Fruit fly (Drosophila melanogaster) whole organism, embryonic: ENCODE data around the gene CG4218.

Experiments
- B-H1 ChIP-seq: fragments of 200-800 bp; sonication (Bioruptor generic); IDR thresholded peaks from 3 replicates; pipeline ENCODE4 v1.3.6; 2022; ENCODE audit warnings: missing biosample characterization, missing genetic modification characterization
- BEAF-32 ChIP-seq: fragments of 200-800 bp; sonication (Bioruptor generic); optimal IDR thresholded peaks from 3 replicates; lab custom pipeline; 2017; ENCODE audit warnings: missing biosample characterization, missing genetic modification characterization, mild to moderate bottlenecking, moderate library complexity, missing genetic modification reagents
- Blimp-1 ChIP-seq: fragments of 200-800 bp; sonication (Bioruptor generic); optimal IDR thresholded peaks from 3 replicates; lab custom pipeline; 2018; ENCODE audit warnings: missing biosample characterization, missing genetic modification characterization, mild to moderate bottlenecking, moderate library complexity, missing genetic modification reagents
- CG10267 ChIP-seq: fragments of 200-800 bp; sonication (Bioruptor generic); optimal IDR thresholded peaks from 2 replicates; lab custom pipeline; 2018; ENCODE audit warnings: missing biosample characterization, mild to moderate bottlenecking, missing genetic modification characterization, moderate library complexity
- CG10321 ChIP-seq: fragments of 200-800 bp; sonication (Bioruptor generic); IDR thresholded peaks from 2 replicates; pipeline ENCODE4 v1.3.6; 2022; ENCODE audit warnings: missing biosample characterization, missing genetic modification characterization
- CG12104 ChIP-seq: fragments of 200-800 bp; sonication (Bioruptor generic); optimal IDR thresholded peaks from 3 replicates; lab custom pipeline; 2016; ENCODE audit warnings: missing biosample characterization, missing genetic modification characterization
- CG12219 ChIP-seq: fragments of 200-800 bp; sonication (Bioruptor generic); optimal IDR thresholded peaks from 3 replicates; lab custom pipeline; 2018; ENCODE audit warnings: missing biosample characterization, mild to moderate bottlenecking, missing genetic modification characterization
- CG12236 ChIP-seq: fragments of 200-800 bp; sonication (Bioruptor generic); optimal IDR thresholded peaks from 2 replicates; lab custom pipeline; 2016; ENCODE audit warnings: missing biosample characterization, missing genetic modification characterization
- CG13123 ChIP-seq: fragments of 200-800 bp; sonication (Bioruptor generic); optimal IDR thresholded peaks from 2 replicates; lab custom pipeline; 2016; ENCODE audit warnings: missing biosample characterization, missing genetic modification characterization
- CG15011 ChIP-seq: fragments of 200-800 bp; sonication (Bioruptor generic); optimal IDR thresholded peaks from 3 replicates; lab custom pipeline; 2018; ENCODE audit warnings: missing biosample characterization, mild to moderate bottlenecking, missing genetic modification characterization
- CG15479 ChIP-seq: fragments of 200-800 bp; sonication (Bioruptor generic); optimal IDR thresholded peaks from 3 replicates; lab custom pipeline; 2019; ENCODE audit warnings: missing biosample characterization, mild to moderate bottlenecking, missing genetic modification characterization, moderate library complexity
- CG15696 ChIP-seq: fragments of 200-800 bp; sonication (Bioruptor generic); optimal IDR thresholded peaks from 2 replicates; lab custom pipeline; 2019; ENCODE audit warnings: missing biosample characterization, mild to moderate bottlenecking, missing genetic modification characterization, moderate library complexity
- CG1647 ChIP-seq: fragments of 200-800 bp; sonication (Bioruptor generic); optimal IDR thresholded peaks from 3 replicates; lab custom pipeline; 2016; ENCODE audit warnings: missing biosample characterization, missing genetic modification characterization
- CG16815 ChIP-seq: fragments of 200-800 bp; sonication (Bioruptor generic); optimal IDR thresholded peaks from 3 replicates; lab custom pipeline; 2017; ENCODE audit warnings: missing biosample characterization, mild to moderate bottlenecking, missing genetic modification characterization
- CG31365 ChIP-seq: fragments of 200-800 bp; sonication (Bioruptor generic); optimal IDR thresholded peaks from 2 replicates; lab custom pipeline; 2018; ENCODE audit warnings: missing biosample characterization, mild to moderate bottlenecking, missing genetic modification characterization
- CG34224 ChIP-seq: fragments of 200-800 bp; sonication (Bioruptor generic); IDR thresholded peaks from 3 replicates; pipeline ENCODE4 v1.3.6; 2022; ENCODE audit warnings: missing biosample characterization, missing genetic modification characterization; ENCODE audit not compliant: partially characterized antibody
- CG4424 ChIP-seq: fragments of 200-800 bp; sonication (Bioruptor generic); optimal IDR thresholded peaks from 3 replicates; lab custom pipeline; 2016; ENCODE audit warnings: missing biosample characterization, missing genetic modification characterization
- CG4854 ChIP-seq: fragments of 200-800 bp; sonication (Bioruptor generic); optimal IDR thresholded peaks from 2 replicates; lab custom pipeline; 2016; ENCODE audit warnings: missing biosample characterization, missing genetic modification characterization, inconsistent platforms
- CG6654 ChIP-seq: fragments of 200-800 bp; sonication (Bioruptor generic); optimal IDR thresholded peaks from 2 replicates; lab custom pipeline; 2017; ENCODE audit warnings: missing biosample characterization, mild to moderate bottlenecking, missing genetic modification characterization
- CG9727 ChIP-seq: fragments of 200-800 bp; sonication (Bioruptor generic); optimal IDR thresholded peaks from 3 replicates; lab custom pipeline; 2017; ENCODE audit warnings: missing biosample characterization, mild to moderate bottlenecking, missing genetic modification characterization
- CG9876 ChIP-seq: fragments of 200-800 bp; sonication (Bioruptor generic); optimal IDR thresholded peaks from 2 replicates; lab custom pipeline; 2016; ENCODE audit warnings: missing biosample characterization, missing genetic modification characterization
- D ChIP-seq, 2 experiments: fragments of 200-800 bp in 1 of 2; fragments of >200 bp in 1 of 2; sonication (Bioruptor generic) in 1 of 2; optimal IDR thresholded peaks; 2 replicates in 1 of 2; 3 replicates in 1 of 2; lab custom pipeline; 2017; ENCODE audit warnings: mild to moderate bottlenecking in 1 of 2, missing biosample characterization in 1 of 2, missing genetic modification characterization in 1 of 2, missing genetic modification reagents in 1 of 2
- Doc2 ChIP-seq: fragments of 200-800 bp; sonication (Bioruptor generic); IDR thresholded peaks from 2 replicates; pipeline ENCODE4 v1.3.6; 2022; ENCODE audit warnings: missing biosample characterization, missing genetic modification characterization
- H15 ChIP-seq: fragments of 200-800 bp; sonication (Bioruptor generic); IDR thresholded peaks from 3 replicates; pipeline ENCODE4 v1.3.6; 2022; ENCODE audit warnings: missing biosample characterization, missing genetic modification characterization
- HmgZ ChIP-seq: fragments of 200-800 bp; sonication (Bioruptor generic); optimal IDR thresholded peaks from 2 replicates; lab custom pipeline; 2018; ENCODE audit warnings: missing biosample characterization, mild to moderate bottlenecking, missing genetic modification characterization
- ac ChIP-seq: fragments of 200-800 bp; sonication (Bioruptor generic); optimal IDR thresholded peaks from 3 replicates; lab custom pipeline; 2017; ENCODE audit warnings: missing biosample characterization, mild to moderate bottlenecking, missing genetic modification characterization
- cad ChIP-seq: fragments of >200 bp; optimal IDR thresholded peaks from 2 replicates; lab custom pipeline; 2017; ENCODE audit warnings: missing biosample characterization, missing genetic modification characterization
- ci ChIP-seq: fragments of 200-800 bp; sonication (Bioruptor generic); IDR thresholded peaks from 3 replicates; pipeline ENCODE4 v1.3.6; 2022; ENCODE audit warnings: missing biosample characterization, missing genetic modification characterization
- dan ChIP-seq: fragments of 200-800 bp; sonication (Bioruptor generic); IDR thresholded peaks from 2 replicates; pipeline ENCODE4 v1.3.6; 2022; ENCODE audit warnings: missing biosample characterization, missing genetic modification characterization
- dimm ChIP-seq: fragments of 200-800 bp; sonication (Bioruptor generic); IDR thresholded peaks from 2 replicates; pipeline ENCODE4 v1.3.6; 2022; ENCODE audit warnings: missing biosample characterization, missing genetic modification characterization
- dmrt11E ChIP-seq: fragments of 200-800 bp; sonication (Bioruptor generic); optimal IDR thresholded peaks from 3 replicates; lab custom pipeline; 2018; ENCODE audit warnings: missing biosample characterization, mild to moderate bottlenecking, missing genetic modification characterization, moderate library complexity
- dmrt99B ChIP-seq: fragments of 200-800 bp; sonication (Bioruptor generic); optimal IDR thresholded peaks from 2 replicates; lab custom pipeline; 2018; ENCODE audit warnings: missing biosample characterization, mild to moderate bottlenecking, missing genetic modification characterization, moderate library complexity
- eve ChIP-seq, 2 experiments: fragments of >200 bp; optimal IDR thresholded peaks; 2 replicates each; lab custom pipeline; 2017; ENCODE audit warnings: missing biosample characterization in 2 of 2, missing genetic modification characterization in 2 of 2
- ftz-f1 ChIP-seq: fragments of 200-800 bp; sonication (Bioruptor generic); optimal IDR thresholded peaks from 2 replicates; lab custom pipeline; 2016; ENCODE audit warnings: missing biosample characterization, missing genetic modification characterization
- h ChIP-seq: fragments of >200 bp; optimal IDR thresholded peaks from 2 replicates; lab custom pipeline; 2017
- hb ChIP-seq: fragments of 200-800 bp; sonication (Bioruptor generic); IDR thresholded peaks from 3 replicates; pipeline ENCODE4 v1.3.6; 2022; ENCODE audit warnings: missing biosample characterization, missing genetic modification characterization; ENCODE audit not compliant: partially characterized antibody
- her ChIP-seq: fragments of 200-800 bp; sonication (Bioruptor generic); optimal IDR thresholded peaks from 2 replicates; lab custom pipeline; 2016; ENCODE audit warnings: missing biosample characterization, missing genetic modification characterization
- ind ChIP-seq: fragments of 200-800 bp; sonication (Bioruptor generic); optimal IDR thresholded peaks from 3 replicates; lab custom pipeline; 2016; ENCODE audit warnings: missing biosample characterization, missing genetic modification characterization
- jigr1 ChIP-seq: fragments of 200-800 bp; sonication (Bioruptor generic); IDR thresholded peaks from 3 replicates; pipeline ENCODE4 v1.3.6; 2022; ENCODE audit warnings: missing biosample characterization, missing genetic modification characterization
- knrl ChIP-seq: fragments of 200-800 bp; sonication (Bioruptor generic); IDR thresholded peaks from 3 replicates; pipeline ENCODE4 v1.3.6; 2022; ENCODE audit warnings: missing biosample characterization, missing genetic modification characterization; ENCODE audit not compliant: partially characterized antibody
- onecut ChIP-seq: fragments of 200-800 bp; sonication (Bioruptor generic); IDR thresholded peaks from 2 replicates; pipeline ENCODE4 v1.3.6; 2022; ENCODE audit warnings: missing biosample characterization, missing genetic modification characterization
- org-1 ChIP-seq: fragments of 200-800 bp; sonication (Bioruptor generic); optimal IDR thresholded peaks from 2 replicates; lab custom pipeline; 2017; ENCODE audit warnings: missing biosample characterization, missing genetic modification characterization
- sens ChIP-seq: fragments of 200-800 bp; sonication (Bioruptor generic); peaks from one replicate; lab custom pipeline; 2016; ENCODE audit warnings: missing biosample characterization, missing genetic modification characterization
- seq ChIP-seq: fragments of 200-800 bp; sonication (Bioruptor generic); IDR thresholded peaks from 2 replicates; pipeline ENCODE4 v1.3.6; 2022; ENCODE audit warnings: missing biosample characterization, missing genetic modification characterization
- tio ChIP-seq: fragments of 200-800 bp; sonication (Bioruptor generic); optimal IDR thresholded peaks from 2 replicates; lab custom pipeline; 2017; ENCODE audit warnings: missing biosample characterization, missing genetic modification characterization, inconsistent platforms
- tll ChIP-seq, 2 experiments: fragments of 200-800 bp in 1 of 2; fragments of >200 bp in 1 of 2; sonication (Bioruptor generic) in 1 of 2; optimal IDR thresholded peaks; 2 replicates each; lab custom pipeline; 2017 to 2019; ENCODE audit warnings: missing biosample characterization in 2 of 2, missing genetic modification characterization in 2 of 2, mild to moderate bottlenecking in 1 of 2, moderate library complexity in 1 of 2
- toy ChIP-seq: fragments of 200-800 bp; sonication (Bioruptor generic); IDR thresholded peaks from 2 replicates; pipeline ENCODE4 v1.3.6; 2022; ENCODE audit warnings: missing biosample characterization, missing genetic modification characterization
- twi ChIP-seq: fragments of 200-800 bp; optimal IDR thresholded peaks from 2 replicates; lab custom pipeline; 2019; ENCODE audit warnings: missing biosample characterization, mild to moderate bottlenecking, missing genetic modification characterization, moderate library complexity
- unc-4 ChIP-seq: fragments of 200-800 bp; sonication (Bioruptor generic); IDR thresholded peaks from 2 replicates; pipeline ENCODE4 v1.3.6; 2022; ENCODE audit warnings: missing biosample characterization, missing genetic modification characterization; ENCODE audit not compliant: partially characterized antibody
- zen ChIP-seq: fragments of 200-800 bp; sonication (Bioruptor generic); optimal IDR thresholded peaks from 3 replicates; lab custom pipeline; 2018; ENCODE audit warnings: missing biosample characterization, mild to moderate bottlenecking, missing genetic modification characterization, moderate library complexity

The CG4218 gene

DNA sequence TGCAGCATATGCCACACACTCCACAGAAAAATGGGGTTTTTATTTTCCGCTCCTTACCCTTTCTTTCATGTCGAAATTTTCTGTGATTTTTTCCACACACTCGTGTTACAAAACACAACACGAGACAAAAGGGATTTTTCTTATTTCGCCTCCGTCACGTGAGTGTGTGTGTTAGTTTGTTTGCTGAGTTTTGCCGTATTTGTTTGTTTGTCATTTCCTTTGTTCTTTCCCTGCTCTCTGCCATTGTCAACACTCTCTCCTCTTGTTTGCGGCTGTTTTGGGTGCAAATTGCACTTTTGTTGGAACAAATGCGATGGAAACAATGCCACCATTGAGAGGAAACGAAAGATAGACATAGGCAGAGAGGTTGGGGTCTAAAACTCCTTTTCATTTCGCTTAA, 30.5 kb upstream of the CG4218 start:
- TF ChIP-seq CG16815 (GFP tag; lab: Kevin White, UChicago) (no peak), Blimp-1 (GFP tag; lab: Kevin White, UChicago) (peak; percentile 4), CG4424 (no peak), CG15479 (peak; percentile 29), toy (0 out of 2 replicates have a peak, but pooled peaks have one; percentile 29), D (optimal IDR thresholded peaks at IDR 0.05; lab: Kevin White, UChicago) (peak; percentile 71), D (GFP tag; optimal IDR thresholded peaks at IDR 0.05; lab: Kevin White, UChicago) (no peak), hb (GFP tag; lab: Robert Waterston, UW) (no peak), Doc2 (GFP tag; lab: Robert Waterston, UW) (no peak), B-H1 (GFP tag; lab: Robert Waterston, UW) (no peak), twi (tag; lab: Kevin White, UChicago) (peak; percentile 12), CG9727 (peak; percentile 32), tll (GFP tag; optimal IDR thresholded peaks at IDR 0.05; lab: Kevin White, UChicago) (peak in 1 of 2 experiments; percentile 60), CG4854 (GFP tag; lab: Kevin White, UChicago) (no peak), dmrt11E (tag; lab: Kevin White, UChicago) (peak; percentile 2), CG10321 (GFP tag; lab: Robert Waterston, UW) (no peak), CG15011 (no peak), eve (GFP tag; optimal IDR thresholded peaks at IDR 0.05; lab: Kevin White, UChicago) (peak in 1 of 2 experiments; percentile 18), sens (GFP tag; lab: Kevin White, UChicago) (peak; percentile 8), CG12104 (GFP tag; lab: Kevin White, UChicago) (no peak), unc-4 (GFP tag; lab: Robert Waterston, UW) (no peak), CG12236 (GFP tag; lab: Kevin White, UChicago) (no peak), seq (GFP tag; lab: Robert Waterston, UW) (no peak), ac (GFP tag; lab: Kevin White, UChicago) (peak; percentile 23)

- TF ChIP-seq zen (tag; lab: Kevin White, UChicago) (peak; percentile 86), H15 (GFP tag; lab: Robert Waterston, UW) (no peak), B-H1 (GFP tag; lab: Robert Waterston, UW) (no peak), CG9876 (no peak), CG1647 (GFP tag; lab: Kevin White, UChicago) (no peak), CG15696 (tag; lab: Kevin White, UChicago) (no peak), BEAF-32 (GFP tag; lab: Kevin White, UChicago) (no peak), CG12219 (no peak), HmgZ (tag; lab: Kevin White, UChicago) (no peak), dmrt99B (tag; lab: Kevin White, UChicago) (no peak), ci (no peak), CG6654 (GFP tag; lab: Kevin White, UChicago) (no peak), dan (no peak), cad (peak; percentile 35), her (no peak), dimm (GFP tag; lab: Robert Waterston, UW) (no peak), h (lab: Kevin White, UChicago) (no peak), CG34224 (GFP tag; lab: Robert Waterston, UW) (no peak), knrl (GFP tag; lab: Robert Waterston, UW) (no peak), CG31365 (tag; lab: Kevin White, UChicago) (no peak), CG10267 (tag; lab: Kevin White, UChicago) (no peak), org-1 (GFP tag; lab: Kevin White, UChicago) (no peak), twi (tag; lab: Kevin White, UChicago) (peak; percentile 63), tio (GFP tag; lab: Kevin White, UChicago) (no peak), ftz-f1 (no peak), onecut (no peak), ind (GFP tag; lab: Kevin White, UChicago) (no peak), jigr1 (GFP tag; lab: Robert Waterston, UW) (no peak), seq (GFP tag; lab: Robert Waterston, UW) (no peak), tll (GFP tag; optimal IDR thresholded peaks at IDR 0.05; lab: Kevin White, UChicago) (peak in 1 of 2 experiments; percentile 7), CG13123 (no peak)
Observed at dm6 chr2L:14577167-14577566, 28.3 kb upstream of the CG4218 start.
